Fruit fly (Drosophila melanogaster): ENCODE results near the gene pira.

pira gene

DNA sequence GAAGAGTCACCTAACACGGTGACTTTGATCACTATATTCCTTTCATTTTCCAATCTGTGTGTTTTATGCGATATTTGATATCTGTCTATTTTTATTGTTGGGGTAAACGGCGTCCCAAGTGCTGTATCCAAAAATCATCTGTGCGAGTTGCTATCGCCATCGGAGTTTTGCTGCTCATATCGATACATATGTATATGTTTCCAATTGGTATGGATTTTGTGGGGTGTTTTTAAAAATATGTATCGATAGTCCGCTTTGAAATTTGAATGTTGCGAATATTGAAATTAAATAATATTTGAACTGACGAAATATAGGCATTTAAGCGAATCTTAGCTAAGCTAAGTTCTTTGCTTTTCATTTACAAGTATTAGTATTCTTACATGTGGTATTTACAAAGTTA is at the start of gene pira:
TSS of gene pira (minus strand) at position 145 of the 400 bp plus-strand sequence.
- no peak for TF ChIP-seq Blimp-1 (GFP tag; optimal IDR thresholded peaks at IDR 0.05)
- TF ChIP-seq Eip78C (GFP tag) = peak; percentile 5

DNA sequence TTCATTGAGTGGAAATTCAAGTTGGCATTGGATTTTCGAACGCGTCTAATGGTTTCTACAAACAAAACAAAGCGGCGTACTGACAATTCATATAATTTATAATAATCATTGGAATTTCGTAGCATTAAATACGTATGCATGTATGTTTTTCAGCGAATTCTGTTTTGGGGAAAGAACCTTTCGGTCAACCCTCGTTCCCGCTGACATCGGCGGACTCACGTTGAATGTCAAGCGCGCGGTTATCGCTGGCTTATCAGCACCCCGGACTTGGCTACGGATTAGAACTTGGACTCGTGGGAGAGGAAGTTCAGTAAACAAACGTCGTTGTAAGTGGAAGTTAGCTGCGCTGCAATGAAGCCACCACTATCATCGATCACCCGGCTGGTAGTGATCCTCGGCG is 37.9 kb upstream of the pira start, which contains the start of gene Nep6:
TSS of gene Nep6 (plus strand) at position 305 of the 400 bp plus-strand sequence.
- peak; percentile 83 for TF ChIP-seq svp (GFP tag)
- TF ChIP-seq achi (GFP tag; optimal IDR thresholded peaks at IDR 0.05) = no peak
- TF ChIP-seq Smox (GFP tag; optimal IDR thresholded peaks at IDR 0.05) = no peak
- TF ChIP-seq CG15336 (GFP tag; IDR thresholded peaks at IDR 0.05) = no peak
- TF ChIP-seq OdsH (GFP tag; optimal IDR thresholded peaks at IDR 0.05) = no peak
- TF ChIP-seq pdm3 (GFP tag; optimal IDR thresholded peaks at IDR 0.05) = no peak

DNA sequence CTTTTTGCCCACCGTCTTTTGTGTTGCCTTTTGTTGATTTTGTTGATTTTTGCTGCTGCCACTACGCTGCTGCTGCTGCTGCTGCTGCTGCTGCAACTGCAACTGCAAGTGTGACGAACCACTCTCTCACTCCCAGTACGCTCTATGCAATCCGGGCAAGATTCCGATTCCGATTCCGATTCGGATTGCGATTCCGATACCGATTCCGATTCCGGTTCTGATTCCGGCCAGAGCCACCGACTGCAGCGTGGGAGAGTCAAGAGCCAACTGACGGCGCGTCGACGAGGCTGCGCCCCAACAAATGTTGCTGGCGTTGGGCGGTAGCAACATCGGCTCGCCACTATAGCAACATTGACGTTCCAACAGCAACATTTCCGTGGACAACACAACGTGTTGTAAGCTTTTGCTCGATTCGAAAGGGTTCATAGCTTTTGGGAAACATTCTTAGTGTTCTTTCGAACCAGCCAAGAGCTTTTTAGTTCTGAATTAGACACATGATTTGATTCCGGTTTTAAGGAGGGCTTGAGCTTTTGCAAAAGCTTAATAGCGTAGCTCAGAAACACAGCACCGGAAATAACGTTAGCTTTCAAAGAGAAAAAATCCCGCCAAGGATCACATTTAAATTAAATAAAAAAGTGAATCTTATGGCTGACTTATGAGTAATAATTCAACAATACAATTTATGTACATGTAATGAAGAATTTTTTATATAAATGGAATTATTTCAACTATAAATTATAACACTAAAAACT is 21.5 kb upstream of the pira start, which contains the start of gene CG32647:
TSS of gene CG32647 (minus strand) at position 269 of the 752 bp plus-strand sequence.
- TF ChIP-seq svp (GFP tag) (peak; percentile 54), fkh (GFP tag; optimal IDR thresholded peaks at IDR 0.05) (no peak), Eip78C (GFP tag) (peak; percentile 65)

DNA sequence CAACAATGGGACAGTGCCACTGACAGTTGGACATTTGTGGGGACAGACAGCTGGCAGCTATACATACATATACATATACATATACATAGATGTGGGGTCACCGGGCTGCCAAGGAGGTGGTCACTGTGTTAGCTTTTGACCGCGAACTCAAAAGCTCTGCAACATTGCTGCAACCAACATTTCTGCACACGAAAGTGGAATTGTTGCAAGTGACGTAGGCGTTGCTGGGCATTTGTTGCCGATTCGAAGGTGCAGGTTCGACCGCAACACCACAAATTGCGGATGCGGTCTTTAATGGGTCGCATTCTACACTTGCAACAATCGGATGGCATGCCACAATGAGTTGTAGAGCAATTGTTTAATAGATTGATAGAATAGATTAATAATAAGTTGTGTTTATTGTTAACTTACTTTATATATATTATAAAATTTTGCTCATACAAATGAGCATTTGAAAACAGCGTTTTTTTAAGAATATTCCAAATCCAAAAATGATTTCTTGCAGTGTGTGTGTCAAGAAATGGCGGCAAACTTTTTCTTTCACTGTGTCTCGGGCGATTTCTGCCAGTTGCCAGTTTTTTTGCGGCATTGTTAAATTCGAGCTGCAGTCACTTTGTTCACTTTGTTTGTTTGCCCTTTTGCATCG is 14.5 kb upstream of the pira start:
- TF ChIP-seq fd85E (GFP tag; optimal IDR thresholded peaks at IDR 0.05) = no peak
- peak; percentile 81 for TF ChIP-seq Eip78C (GFP tag)
- TF ChIP-seq CG8119 (GFP tag; IDR thresholded peaks at IDR 0.05) = 0 out of 3 replicates have a peak, but pooled peaks have one; percentile 30
- TF ChIP-seq CG6854 (GFP tag; optimal IDR thresholded peaks at IDR 0.05) = no peak
- TF ChIP-seq Ets21C (GFP tag; optimal IDR thresholded peaks at IDR 0.05) = no peak
- no peak for TF ChIP-seq CG6163 (GFP tag; IDR thresholded peaks at IDR 0.05)
- peak; percentile 63 for TF ChIP-seq CG32006 (GFP tag; optimal IDR thresholded peaks at IDR 0.05)
- TF ChIP-seq CG7368 (GFP tag; optimal IDR thresholded peaks at IDR 0.05) = no peak
- peak; percentile 15 for TF ChIP-seq OdsH (GFP tag; optimal IDR thresholded peaks at IDR 0.05)
- no peak for TF ChIP-seq spab (GFP tag; optimal IDR thresholded peaks at IDR 0.05)
- peak; percentile 22 for TF ChIP-seq acj6 (GFP tag; optimal IDR thresholded peaks at IDR 0.05)
- no peak for TF ChIP-seq CG3919 (GFP tag; optimal IDR thresholded peaks at IDR 0.05)
- no peak for TF ChIP-seq CG9139 (GFP tag; optimal IDR thresholded peaks at IDR 0.05)
- no peak for TF ChIP-seq CG15336 (GFP tag; IDR thresholded peaks at IDR 0.05)
- TF ChIP-seq CG8319 (GFP tag; optimal IDR thresholded peaks at IDR 0.05) = no peak
- TF ChIP-seq topi (GFP tag; optimal IDR thresholded peaks at IDR 0.05) = no peak
- no peak for TF ChIP-seq CG31627 (GFP tag; optimal IDR thresholded peaks at IDR 0.05)
- TF ChIP-seq CG10669 (GFP tag; optimal IDR thresholded peaks at IDR 0.05) = peak; percentile 27
- no peak for TF ChIP-seq CG6276 (GFP tag; optimal IDR thresholded peaks at IDR 0.05)
- peak; percentile 14 for TF ChIP-seq CG10631 (GFP tag; optimal IDR thresholded peaks at IDR 0.05)
- TF ChIP-seq CG4318 (GFP tag; optimal IDR thresholded peaks at IDR 0.05) = peak; percentile 7
- peak; percentile 17 for TF ChIP-seq net (GFP tag; optimal IDR thresholded peaks at IDR 0.05)
- peak; percentile 9 for TF ChIP-seq Smox (GFP tag; optimal IDR thresholded peaks at IDR 0.05)
- no peak for TF ChIP-seq vri (GFP tag; optimal IDR thresholded peaks at IDR 0.05)
- no peak for TF ChIP-seq Sox102F (GFP tag; optimal IDR thresholded peaks at IDR 0.05)
- TF ChIP-seq CG6808 (GFP tag; optimal IDR thresholded peaks at IDR 0.05) = peak; percentile 20
- peak; percentile 25 for TF ChIP-seq achi (GFP tag; optimal IDR thresholded peaks at IDR 0.05)
- peak; percentile 7 for TF ChIP-seq CG34406 (GFP tag; optimal IDR thresholded peaks at IDR 0.05)
- TF ChIP-seq CG11294 (GFP tag; IDR thresholded peaks at IDR 0.05) = no peak
- no peak for TF ChIP-seq Blimp-1 (GFP tag; optimal IDR thresholded peaks at IDR 0.05)
- TF ChIP-seq fd59A (GFP tag; optimal IDR thresholded peaks at IDR 0.05) = peak; percentile 3
- peak; percentile 0 for TF ChIP-seq CG11762 (GFP tag; optimal IDR thresholded peaks at IDR 0.05; ENCODE audit: insufficient read depth)
- TF ChIP-seq pdm3 (GFP tag; optimal IDR thresholded peaks at IDR 0.05) = no peak
- TF ChIP-seq Ets96B (tag; optimal IDR thresholded peaks at IDR 0.05) = no peak
- TF ChIP-seq dsx (GFP tag; optimal IDR thresholded peaks at IDR 0.05; ENCODE audit: poor library complexity, severe bottlenecking) = no peak
- TF ChIP-seq eg (GFP tag; IDR thresholded peaks at IDR 0.05) = no peak; the same call in 2 of the 3 replicates
- TF ChIP-seq Gug (GFP tag; IDR thresholded peaks at IDR 0.05) = peak; percentile 36; the same call in 1 of the 2 replicates
- TF ChIP-seq Sox15 (GFP tag; optimal IDR thresholded peaks at IDR 0.05) = no peak
- peak; percentile 23 for TF ChIP-seq Hr4 (GFP tag; optimal IDR thresholded peaks at IDR 0.05)
- no peak for TF ChIP-seq ss (GFP tag; optimal IDR thresholded peaks at IDR 0.05)

Measured in whole organism, prepupa.